Worm (Caenorhabditis elegans) whole organism, L1 larva: Measurements from ENCODE around the gene pkn-1.

ENCODE experiments used
- C16A3.4 ChIP-seq: fragments of 150-350 bp; optimal IDR thresholded peaks from 2 replicates; lab custom pipeline; 2014; ENCODE audit warnings: missing biosample characterization, missing genetic modification characterization
- aly-2 ChIP-seq: fragments of 150-350 bp; optimal IDR thresholded peaks from 2 replicates; lab custom pipeline; 2014; ENCODE audit warnings: missing biosample characterization, missing genetic modification characterization
- blmp-1 ChIP-seq: fragments of 150-350 bp; optimal IDR thresholded peaks from 2 replicates; lab custom pipeline; 2014; ENCODE audit warnings: missing biosample characterization, missing genetic modification characterization
- ceh-63 ChIP-seq: fragments of 200-800 bp; sonication (Bioruptor generic); optimal IDR thresholded peaks from 2 replicates; lab custom pipeline; 2018; ENCODE audit warnings: mild to moderate bottlenecking, missing genetic modification characterization, missing compliant biosample characterization
- ceh-8 ChIP-seq: fragments of 200-800 bp; sonication (Bioruptor generic); optimal IDR thresholded peaks from 2 replicates; lab custom pipeline; 2018; ENCODE audit warnings: mild to moderate bottlenecking, missing genetic modification characterization, moderate library complexity, missing compliant biosample characterization
- ces-1 ChIP-seq: fragments of 150-350 bp; optimal IDR thresholded peaks from 2 replicates; lab custom pipeline; 2014; ENCODE audit warnings: missing biosample characterization, missing genetic modification reagents, missing genetic modification characterization
- dpl-1 ChIP-seq, 3 experiments: fragments of 150-350 bp in 2 of 3; sonication (generic microtip) in 1 of 3; optimal IDR thresholded peaks; 2 replicates each; lab custom pipeline; 2014 to 2017; ENCODE audit warnings: missing biosample characterization in 3 of 3, missing genetic modification characterization in 3 of 3, missing genetic modification reagents in 3 of 3
- dsc-1 ChIP-seq: sonication (generic microtip); optimal IDR thresholded peaks from 2 replicates; lab custom pipeline; 2016; ENCODE audit warnings: mild to moderate bottlenecking, missing genetic modification characterization, missing compliant biosample characterization
- egl-27 ChIP-seq, 2 experiments: fragments of 150-350 bp in 1 of 2; sonication (generic microtip); optimal IDR thresholded peaks; 3 replicates each; lab custom pipeline; 2017 to 2018; ENCODE audit warnings: missing biosample characterization in 2 of 2, missing genetic modification characterization in 2 of 2, missing genetic modification reagents in 2 of 2
- elt-2 ChIP-seq: sonication (generic microtip); optimal IDR thresholded peaks from 2 replicates; lab custom pipeline; 2016; ENCODE audit warnings: missing genetic modification characterization, mild to moderate bottlenecking, inconsistent platforms, missing compliant biosample characterization, missing genetic modification reagents
- elt-3 ChIP-seq, 6 experiments: fragments of 150-350 bp in 1 of 6; sonication (generic microtip); optimal IDR thresholded peaks; 2 replicates each; lab custom pipeline; 2017 to 2018; ENCODE audit warnings: missing biosample characterization in 6 of 6, missing genetic modification characterization in 6 of 6, inconsistent platforms in 1 of 6
- ets-5 ChIP-seq: fragments of 200-800 bp; sonication (Bioruptor generic); IDR thresholded peaks from 2 replicates; pipeline ENCODE4 v1.3.6; 2022; ENCODE audit warnings: missing genetic modification characterization, missing compliant biosample characterization
- fkh-10 ChIP-seq: sonication (generic microtip); optimal IDR thresholded peaks from 2 replicates; lab custom pipeline; 2017; ENCODE audit warnings: missing biosample characterization, missing genetic modification reagents, missing genetic modification characterization
- fkh-8 ChIP-seq: sonication (generic microtip); optimal IDR thresholded peaks from 2 replicates; lab custom pipeline; 2016; ENCODE audit warnings: mild to moderate bottlenecking, missing genetic modification characterization, missing compliant biosample characterization
- fos-1 ChIP-seq: fragments of 150-350 bp; optimal IDR thresholded peaks from 2 replicates; lab custom pipeline; 2014; ENCODE audit warnings: missing biosample characterization, missing genetic modification characterization
- hlh-17 ChIP-seq: fragments of 200-800 bp; sonication (Bioruptor generic); optimal IDR thresholded peaks from 2 replicates; lab custom pipeline; 2018; ENCODE audit warnings: missing genetic modification characterization, mild to moderate bottlenecking, missing compliant biosample characterization, moderate library complexity, borderline replicate concordance
- hlh-4 ChIP-seq: sonication (generic microtip); optimal IDR thresholded peaks from 2 replicates; lab custom pipeline; 2016; ENCODE audit warnings: mild to moderate bottlenecking, missing genetic modification characterization, missing compliant biosample characterization
- irx-1 ChIP-seq: sonication (generic microtip); optimal IDR thresholded peaks from 2 replicates; lab custom pipeline; 2016; ENCODE audit warnings: missing genetic modification characterization, missing compliant biosample characterization
- jun-1 ChIP-seq: fragments of 150-350 bp; optimal IDR thresholded peaks from 2 replicates; lab custom pipeline; 2014; ENCODE audit warnings: missing biosample characterization, missing genetic modification reagents, missing genetic modification characterization
- lin-14 ChIP-seq: fragments of 200-800 bp; sonication (Bioruptor generic); optimal IDR thresholded peaks from 2 replicates; lab custom pipeline; 2018; ENCODE audit warnings: mild to moderate bottlenecking, missing genetic modification characterization, moderate library complexity, missing compliant biosample characterization
- lin-35 ChIP-seq, 2 experiments: fragments of 150-350 bp; optimal IDR thresholded peaks; 2 replicates each; lab custom pipeline; 2014; ENCODE audit warnings: missing biosample characterization in 2 of 2, missing genetic modification characterization in 2 of 2, missing genetic modification reagents in 2 of 2
- lin-39 ChIP-seq: fragments of 150-350 bp; optimal IDR thresholded peaks from 2 replicates; lab custom pipeline; 2014; ENCODE audit warnings: missing biosample characterization, missing genetic modification reagents, missing genetic modification characterization
- lir-3 ChIP-seq: sonication (generic microtip); optimal IDR thresholded peaks from 2 replicates; lab custom pipeline; 2016; ENCODE audit warnings: mild to moderate bottlenecking, missing genetic modification characterization, moderate library complexity, missing compliant biosample characterization; ENCODE audit not compliant: poor library complexity
- mdl-1 ChIP-seq, 2 experiments: fragments of 150-350 bp; optimal IDR thresholded peaks; 2 replicates each; lab custom pipeline; 2014 to 2017; ENCODE audit warnings: missing biosample characterization in 2 of 2, missing genetic modification characterization in 2 of 2, inconsistent platforms in 1 of 2
- mef-2 ChIP-seq: fragments of 150-350 bp; optimal IDR thresholded peaks from 2 replicates; lab custom pipeline; 2014; ENCODE audit warnings: missing biosample characterization, missing genetic modification characterization
- nhr-11 ChIP-seq: fragments of 150-350 bp; optimal IDR thresholded peaks from 2 replicates; lab custom pipeline; 2014; ENCODE audit warnings: missing biosample characterization, missing genetic modification characterization
- nhr-19 ChIP-seq: fragments of 200-800 bp; sonication (Bioruptor generic); conservative IDR thresholded peaks from 2 replicates; pipeline ENCODE4 v1.3.6; 2022; ENCODE audit warnings: missing genetic modification characterization, missing compliant biosample characterization
- nhr-20 ChIP-seq: sonication (generic microtip); optimal IDR thresholded peaks from 2 replicates; lab custom pipeline; 2016; ENCODE audit warnings: mild to moderate bottlenecking, missing genetic modification characterization, missing compliant biosample characterization
- nhr-237 ChIP-seq: fragments of 150-350 bp; optimal IDR thresholded peaks from 2 replicates; lab custom pipeline; 2014; ENCODE audit warnings: missing biosample characterization, missing genetic modification characterization
- nhr-28 ChIP-seq: fragments of 150-350 bp; optimal IDR thresholded peaks from 2 replicates; lab custom pipeline; 2014; ENCODE audit warnings: missing biosample characterization, missing genetic modification characterization
- nhr-47 ChIP-seq: sonication (generic microtip); optimal IDR thresholded peaks from 2 replicates; lab custom pipeline; 2016; ENCODE audit warnings: mild to moderate bottlenecking, missing genetic modification characterization, moderate library complexity, missing compliant biosample characterization
- nhr-71 ChIP-seq: sonication (generic microtip); optimal IDR thresholded peaks from 2 replicates; lab custom pipeline; 2016; ENCODE audit warnings: mild to moderate bottlenecking, missing genetic modification characterization, moderate library complexity, missing compliant biosample characterization
- nhr-76 ChIP-seq: sonication (generic microtip); optimal IDR thresholded peaks from 2 replicates; lab custom pipeline; 2017; ENCODE audit warnings: missing biosample characterization, missing genetic modification characterization
- nhr-77 ChIP-seq: fragments of 150-350 bp; optimal IDR thresholded peaks from 2 replicates; lab custom pipeline; 2014; ENCODE audit warnings: missing biosample characterization, missing genetic modification characterization
- nhr-84 ChIP-seq: sonication (generic microtip); optimal IDR thresholded peaks from 2 replicates; lab custom pipeline; 2017; ENCODE audit warnings: missing biosample characterization, missing genetic modification characterization
- nhr-85 ChIP-seq: sonication (generic microtip); peaks from one replicate; lab custom pipeline; 2016; ENCODE audit warnings: missing genetic modification characterization, inconsistent platforms, missing compliant biosample characterization
- pag-3 ChIP-seq: sonication (generic microtip); optimal IDR thresholded peaks from 2 replicates; lab custom pipeline; 2017; ENCODE audit warnings: missing genetic modification characterization, mild to moderate bottlenecking, missing compliant biosample characterization, antibody characterized with exemption, borderline replicate concordance; ENCODE audit not compliant: insufficient read depth
- pax-3 ChIP-seq: fragments of 200-800 bp; sonication (Bioruptor generic); optimal IDR thresholded peaks from 2 replicates; lab custom pipeline; 2018; ENCODE audit warnings: mild to moderate bottlenecking, missing genetic modification characterization, moderate library complexity, missing compliant biosample characterization
- rnt-1 ChIP-seq: sonication (generic microtip); optimal IDR thresholded peaks from 2 replicates; lab custom pipeline; 2016; ENCODE audit warnings: mild to moderate bottlenecking, missing genetic modification characterization, moderate library complexity, missing compliant biosample characterization
- skn-1 ChIP-seq: fragments of 150-350 bp; optimal IDR thresholded peaks from 2 replicates; lab custom pipeline; 2014; ENCODE audit warnings: missing biosample characterization, missing genetic modification characterization
- snpc-4 ChIP-seq: fragments of 150-350 bp; optimal IDR thresholded peaks from 2 replicates; lab custom pipeline; 2014; ENCODE audit warnings: missing biosample characterization, missing genetic modification characterization
- sox-4 ChIP-seq: sonication (generic microtip); optimal IDR thresholded peaks from 2 replicates; lab custom pipeline; 2016; ENCODE audit warnings: missing genetic modification characterization, missing compliant biosample characterization
- sup-37 ChIP-seq: fragments of 200-800 bp; sonication (Bioruptor generic); optimal IDR thresholded peaks from 2 replicates; lab custom pipeline; 2018; ENCODE audit warnings: mild to moderate bottlenecking, missing genetic modification characterization, missing compliant biosample characterization
- tbx-2 ChIP-seq: sonication (generic microtip); optimal IDR thresholded peaks from 2 replicates; lab custom pipeline; 2016; ENCODE audit warnings: missing genetic modification characterization, missing compliant biosample characterization
- unc-130 ChIP-seq: fragments of 150-350 bp; optimal IDR thresholded peaks from 2 replicates; lab custom pipeline; 2017; ENCODE audit warnings: missing biosample characterization, missing genetic modification characterization, inconsistent platforms
- unc-86 ChIP-seq: sonication (generic microtip); optimal IDR thresholded peaks from 2 replicates; lab custom pipeline; 2016; ENCODE audit warnings: missing genetic modification characterization, missing compliant biosample characterization
- xbp-1 ChIP-seq: sonication (generic microtip); optimal IDR thresholded peaks from 2 replicates; lab custom pipeline; 2016; ENCODE audit warnings: missing genetic modification characterization, missing compliant biosample characterization
- zip-4 ChIP-seq: fragments of 200-800 bp; sonication (Bioruptor generic); optimal IDR thresholded peaks from 2 replicates; lab custom pipeline; 2018; ENCODE audit warnings: mild to moderate bottlenecking, missing genetic modification characterization, moderate library complexity, missing compliant biosample characterization

The pkn-1 gene

DNA sequence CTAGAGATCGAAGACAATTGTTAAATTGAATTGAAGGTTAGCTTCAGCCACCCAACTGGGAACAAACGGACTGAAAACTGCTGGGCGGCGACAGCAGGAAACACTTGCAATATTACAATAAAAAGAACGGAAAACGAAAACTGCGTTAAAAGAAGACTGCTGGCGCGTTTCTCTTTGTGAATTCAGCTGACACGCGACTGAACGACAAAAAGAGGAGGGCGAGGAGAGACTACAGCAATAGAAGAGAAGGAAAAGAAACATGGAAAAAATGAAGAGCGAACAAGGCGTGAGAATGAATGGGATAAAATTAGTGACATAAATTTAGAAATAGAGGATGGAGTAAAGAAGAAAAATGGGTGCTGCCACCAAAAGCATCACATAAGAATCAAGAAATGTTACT is 19.4 kb upstream of the pkn-1 start (continued):
- peak; percentile 99 for TF ChIP-seq lin-14 (GFP tag; lab: Kevin White, UChicago)
- TF ChIP-seq snpc-4 (tag; lab: Kevin White, UChicago) = peak; percentile 81
- peak; percentile 93 for TF ChIP-seq xbp-1
- peak; percentile 89 for TF ChIP-seq jun-1 (tag; lab: Kevin White, UChicago)
- peak; percentile 92 for TF ChIP-seq dsc-1 (tag; lab: Kevin White, UChicago)
- TF ChIP-seq fkh-10 (GFP tag; lab: Kevin White, UChicago) = peak; percentile 68
- peak; percentile 59 to 97 for TF ChIP-seq mdl-1 (tag; optimal IDR thresholded peaks at IDR 0.05; lab: Kevin White, UChicago)
- no peak for TF ChIP-seq ets-5
- TF ChIP-seq nhr-11 (tag; lab: Kevin White, UChicago) = peak; percentile 76
- TF ChIP-seq ceh-63 = no peak
- peak; percentile 96 for TF ChIP-seq nhr-85 (tag; lab: Kevin White, UChicago)
- no peak for TF ChIP-seq nhr-28 (tag; lab: Kevin White, UChicago)
- peak; percentile 87 for TF ChIP-seq fos-1
- TF ChIP-seq zip-4 (GFP tag; lab: Kevin White, UChicago) = peak; percentile 78
- peak; percentile 98 for TF ChIP-seq nhr-20
- TF ChIP-seq, all 84 proteins: peak for 58

DNA sequence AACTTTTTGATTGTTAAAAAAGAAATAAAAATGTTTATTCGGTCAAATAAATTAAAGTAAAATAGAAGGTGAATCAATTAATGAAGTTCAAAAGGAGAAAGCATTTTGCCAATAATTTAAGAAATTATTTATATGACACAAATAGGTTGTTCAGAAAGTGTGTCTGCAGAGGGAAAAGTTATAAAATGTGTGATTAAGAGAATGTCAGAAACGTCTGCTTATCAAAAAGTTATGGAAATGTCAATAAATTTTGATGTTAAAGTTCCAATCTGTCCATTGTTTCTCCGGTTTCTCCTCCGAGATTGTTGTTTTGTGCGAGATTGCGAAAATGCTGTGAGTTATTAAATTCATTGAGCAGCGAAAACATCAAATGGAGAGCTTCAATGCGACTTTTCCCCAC is 17.4 kb upstream of the pkn-1 start, which contains the start of gene rme-4:
Gene rme-4, minus strand, starts transcription at position 168 of the 400 bp plus-strand sequence.
- no peak for TF ChIP-seq snpc-4 (tag; lab: Kevin White, UChicago)
- TF ChIP-seq tbx-2 (tag; lab: Kevin White, UChicago) = no peak
- no peak for TF ChIP-seq unc-130
- no peak for TF ChIP-seq sox-4 (tag; lab: Kevin White, UChicago)
- no peak for TF ChIP-seq ceh-8 (GFP tag; lab: Kevin White, UChicago)
- no peak for TF ChIP-seq nhr-84 (tag; lab: Kevin White, UChicago)
- no peak for TF ChIP-seq lir-3
- TF ChIP-seq nhr-85 (tag; lab: Kevin White, UChicago) = no peak

DNA sequence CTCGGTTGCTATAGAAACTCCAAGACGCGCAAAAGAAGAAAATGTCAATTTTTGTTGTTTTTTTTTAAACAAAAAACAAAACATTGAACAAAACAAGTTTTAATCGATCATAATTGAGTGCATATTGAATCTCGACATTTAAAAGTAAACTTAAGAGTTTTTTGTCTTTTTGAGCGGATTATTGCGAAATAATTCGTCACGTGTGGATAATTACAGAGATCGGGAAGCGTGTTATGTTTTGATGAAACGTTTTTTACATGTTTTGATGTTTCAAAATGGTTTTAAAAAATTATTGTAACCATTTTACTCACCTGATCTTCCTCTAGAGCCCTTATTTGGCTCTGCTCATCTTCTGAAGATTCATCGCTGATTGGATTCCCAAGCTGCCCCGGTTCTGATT is 11.0 kb upstream of the pkn-1 start:
- TF ChIP-seq nhr-76 (tag; lab: Kevin White, UChicago) (no peak), hlh-17 (GFP tag; lab: Kevin White, UChicago) (no peak), sup-37 (GFP tag; lab: Kevin White, UChicago) (no peak), pax-3 (tag; lab: Kevin White, UChicago) (no peak), elt-2 (no peak), aly-2 (tag; lab: Kevin White, UChicago) (no peak), pag-3 (tag; lab: Kevin White, UChicago) (no peak), nhr-28 (tag; lab: Kevin White, UChicago) (no peak), lin-35 (GFP tag; optimal IDR thresholded peaks at IDR 0.05; lab: Kevin White, UChicago) (no peak), nhr-20 (no peak), hlh-4 (no peak), unc-86 (tag; lab: Kevin White, UChicago) (no peak), irx-1 (no peak), zip-4 (GFP tag; lab: Kevin White, UChicago) (peak; percentile 56), ces-1 (GFP tag; lab: Kevin White, UChicago) (no peak), nhr-77 (tag; lab: Kevin White, UChicago) (no peak), nhr-85 (tag; lab: Kevin White, UChicago) (peak; percentile 10), nhr-47 (peak; percentile 8), lin-39 (no peak), ceh-63 (no peak), lin-14 (GFP tag; lab: Kevin White, UChicago) (peak; percentile 24), unc-130 (no peak), blmp-1 (tag; lab: Kevin White, UChicago) (no peak), elt-3 (tag; optimal IDR thresholded peaks at IDR 0.05; lab: Kevin White, UChicago) (no peak), dsc-1 (tag; lab: Kevin White, UChicago) (peak; percentile 36), C16A3.4 (tag; lab: Kevin White, UChicago) (no peak), fkh-8 (tag; lab: Kevin White, UChicago) (peak; percentile 62), mef-2 (tag; lab: Kevin White, UChicago) (no peak), nhr-237 (tag; lab: Kevin White, UChicago) (no peak), nhr-19 (GFP tag; lab: Robert Waterston, UW) (no peak), dpl-1 (GFP tag; optimal IDR thresholded peaks at IDR 0.05; lab: Kevin White, UChicago) (no peak), ets-5 (no peak), rnt-1 (no peak), jun-1 (tag; lab: Kevin White, UChicago) (no peak), nhr-71 (peak; percentile 46), egl-27 (tag; optimal IDR thresholded peaks at IDR 0.05; lab: Kevin White, UChicago) (no peak), skn-1 (tag; lab: Kevin White, UChicago) (no peak)
